Fruit fly (Drosophila melanogaster): ENCODE results near the gene rsh.

DNA sequence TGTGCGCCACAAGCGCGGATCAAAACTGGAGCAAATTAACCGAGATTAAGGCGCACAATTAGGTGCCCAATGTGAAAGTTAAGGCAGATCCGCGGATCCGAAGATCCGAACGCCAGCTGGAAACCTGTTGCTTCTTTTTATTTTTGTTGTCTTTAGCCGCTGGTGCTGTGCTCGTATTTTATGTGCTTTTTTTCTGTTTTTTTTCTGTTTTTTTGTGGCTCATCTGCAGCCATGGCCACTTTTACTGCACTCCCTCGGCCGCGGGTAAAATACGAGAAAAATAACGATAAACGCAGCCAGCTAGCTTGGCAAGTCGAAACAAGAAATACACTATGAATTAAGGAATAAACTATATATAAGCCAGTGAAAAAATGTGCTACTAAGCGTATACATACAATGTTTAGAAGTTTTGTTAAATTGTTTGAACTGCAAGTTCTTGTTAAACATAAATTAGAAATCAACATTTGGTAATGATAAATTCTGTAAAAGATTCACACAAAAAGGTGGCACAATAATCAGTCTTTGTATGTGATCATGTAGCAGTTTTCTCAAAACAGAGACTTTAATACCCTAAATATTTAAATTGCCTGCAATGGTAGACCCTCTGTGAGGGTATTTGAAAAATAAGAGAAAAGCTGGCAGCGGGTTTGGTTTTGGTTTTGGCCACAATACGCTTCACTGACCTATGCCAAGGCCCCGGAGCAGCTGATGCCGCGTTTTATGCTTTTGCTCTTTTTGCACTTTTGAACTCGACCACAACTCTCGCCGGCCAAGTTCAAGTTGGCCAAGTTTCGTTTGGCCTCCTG is 128.2 kb downstream of the rsh start:
- TF ChIP-seq cic (GFP tag; optimal IDR thresholded peaks at IDR 0.05) (no peak), ovo (GFP tag; optimal IDR thresholded peaks at IDR 0.05) (no peak), Clk (GFP tag; optimal IDR thresholded peaks at IDR 0.05) (no peak), CG14711 (tag; optimal IDR thresholded peaks at IDR 0.05) (no peak), Mnt (GFP tag; optimal IDR thresholded peaks at IDR 0.05) (no peak), bab1 (GFP tag; optimal IDR thresholded peaks at IDR 0.05) (no peak), CG7101 (tag; optimal IDR thresholded peaks at IDR 0.05) (no peak), CG12768 (GFP tag; optimal IDR thresholded peaks at IDR 0.05) (no peak), cnc (optimal IDR thresholded peaks at IDR 0.05) (no peak)

Measured in whole organism, adult.